Worm (Caenorhabditis elegans) whole organism, L3 larva: ENCODE measurements around the gene Y39B6A.33.

Source experiments
- R02D3.7 ChIP-seq: fragments of 150-350 bp; optimal IDR thresholded peaks from 2 replicates; lab custom pipeline; 2014; ENCODE audit warnings: missing biosample characterization, missing genetic modification characterization
- ZK546.5 ChIP-seq: sonication (generic microtip); optimal IDR thresholded peaks from 2 replicates; lab custom pipeline; 2017; ENCODE audit warnings: missing biosample characterization, missing genetic modification characterization
- aly-2 ChIP-seq: fragments of 150-350 bp; optimal IDR thresholded peaks from 2 replicates; lab custom pipeline; 2014; ENCODE audit warnings: missing biosample characterization, missing genetic modification characterization
- ama-1 ChIP-seq: fragments of 150-350 bp; optimal IDR thresholded peaks from 2 replicates; lab custom pipeline; 2018
- ceh-16 ChIP-seq: sonication (generic microtip); optimal IDR thresholded peaks from 2 replicates; lab custom pipeline; 2017; ENCODE audit warnings: missing biosample characterization, missing genetic modification characterization
- ceh-28 ChIP-seq: fragments of 150-350 bp; optimal IDR thresholded peaks from 2 replicates; lab custom pipeline; 2014; ENCODE audit warnings: missing biosample characterization, missing genetic modification reagents, missing genetic modification characterization
- ceh-82 ChIP-seq: fragments of 150-350 bp; optimal IDR thresholded peaks from 2 replicates; lab custom pipeline; 2014; ENCODE audit warnings: missing biosample characterization, missing genetic modification characterization
- ceh-9 ChIP-seq: sonication (generic microtip); optimal IDR thresholded peaks from 2 replicates; lab custom pipeline; 2018; ENCODE audit warnings: missing biosample characterization, missing genetic modification characterization
- daf-12 ChIP-seq: fragments of 150-350 bp; optimal IDR thresholded peaks from 2 replicates; lab custom pipeline; 2014; ENCODE audit warnings: missing biosample characterization, missing genetic modification reagents, missing genetic modification characterization
- egl-5 ChIP-seq: fragments of 150-350 bp; optimal IDR thresholded peaks from 2 replicates; lab custom pipeline; 2017; ENCODE audit warnings: missing biosample characterization, missing genetic modification reagents, missing genetic modification characterization, inconsistent platforms
- elt-1 ChIP-seq: fragments of 150-350 bp; optimal IDR thresholded peaks from 2 replicates; lab custom pipeline; 2014; ENCODE audit warnings: missing biosample characterization, missing genetic modification characterization
- elt-2 ChIP-seq: sonication (generic microtip); optimal IDR thresholded peaks from 2 replicates; lab custom pipeline; 2016; ENCODE audit warnings: missing genetic modification reagents, mild to moderate bottlenecking, missing genetic modification characterization, missing compliant biosample characterization
- elt-3 ChIP-seq, 3 experiments: fragments of 150-350 bp in 1 of 3; sonication (generic microtip) in 2 of 3; optimal IDR thresholded peaks; 2 replicates in 2 of 3; 4 replicates in 1 of 3; lab custom pipeline; 2014 to 2017; ENCODE audit warnings: missing biosample characterization in 3 of 3, missing genetic modification characterization in 3 of 3
- eor-1 ChIP-seq, 2 experiments: fragments of 150-350 bp; optimal IDR thresholded peaks; 2 replicates each; lab custom pipeline; 2014 to 2018; ENCODE audit warnings: missing biosample characterization in 2 of 2, missing genetic modification characterization in 2 of 2
- fkh-2 ChIP-seq: fragments of 150-350 bp; optimal IDR thresholded peaks from 2 replicates; lab custom pipeline; 2014; ENCODE audit warnings: missing biosample characterization, missing genetic modification reagents, missing genetic modification characterization
- hmg-11 ChIP-seq: sonication (generic microtip); optimal IDR thresholded peaks from 2 replicates; lab custom pipeline; 2016; ENCODE audit warnings: missing genetic modification characterization, missing compliant biosample characterization
- jun-1 ChIP-seq: fragments of 150-350 bp; optimal IDR thresholded peaks from 2 replicates; lab custom pipeline; 2014; ENCODE audit warnings: missing biosample characterization, missing genetic modification reagents, missing genetic modification characterization
- lin-15B ChIP-seq: fragments of 150-350 bp; optimal IDR thresholded peaks from 2 replicates; lab custom pipeline; 2014; ENCODE audit warnings: missing biosample characterization, missing genetic modification characterization
- lin-39 ChIP-seq: fragments of 150-350 bp; optimal IDR thresholded peaks from 2 replicates; lab custom pipeline; 2018; ENCODE audit warnings: missing biosample characterization, missing genetic modification reagents, missing genetic modification characterization
- nfya-1 ChIP-seq: sonication (generic microtip); optimal IDR thresholded peaks from 2 replicates; lab custom pipeline; 2017; ENCODE audit warnings: missing genetic modification characterization, mild to moderate bottlenecking, missing compliant biosample characterization, antibody characterized with exemption, moderate library complexity; ENCODE audit not compliant: insufficient read depth
- nhr-11 ChIP-seq: fragments of 150-350 bp; optimal IDR thresholded peaks from 2 replicates; lab custom pipeline; 2014; ENCODE audit warnings: missing biosample characterization, missing genetic modification characterization
- nhr-12 ChIP-seq: fragments of 150-350 bp; optimal IDR thresholded peaks from 2 replicates; lab custom pipeline; 2014; ENCODE audit warnings: missing biosample characterization, missing genetic modification characterization
- nhr-23 ChIP-seq: fragments of 150-350 bp; optimal IDR thresholded peaks from 2 replicates; lab custom pipeline; 2014; ENCODE audit warnings: missing biosample characterization, missing genetic modification reagents, missing genetic modification characterization
- nhr-25 ChIP-seq: sonication (generic microtip); optimal IDR thresholded peaks from 2 replicates; lab custom pipeline; 2017; ENCODE audit warnings: missing biosample characterization, missing genetic modification characterization
- nhr-28 ChIP-seq: fragments of 150-350 bp; optimal IDR thresholded peaks from 2 replicates; lab custom pipeline; 2014; ENCODE audit warnings: missing biosample characterization, missing genetic modification characterization
- nhr-43 ChIP-seq: sonication (generic microtip); optimal IDR thresholded peaks from 2 replicates; lab custom pipeline; 2016; ENCODE audit warnings: mild to moderate bottlenecking, missing genetic modification characterization, missing compliant biosample characterization; ENCODE audit not compliant: poor library complexity, severe bottlenecking
- nhr-67 ChIP-seq: fragments of 150-350 bp; optimal IDR thresholded peaks from 2 replicates; lab custom pipeline; 2014; ENCODE audit warnings: missing biosample characterization, missing genetic modification characterization
- nhr-76 ChIP-seq: fragments of 150-350 bp; sonication (generic microtip); optimal IDR thresholded peaks from 5 replicates; lab custom pipeline; 2014; ENCODE audit warnings: missing biosample characterization, missing genetic modification characterization
- nhr-77 ChIP-seq: fragments of 150-350 bp; optimal IDR thresholded peaks from 2 replicates; lab custom pipeline; 2014; ENCODE audit warnings: missing biosample characterization, missing genetic modification characterization
- pha-4 ChIP-seq: fragments of 150-350 bp; optimal IDR thresholded peaks from 2 replicates; lab custom pipeline; 2014; ENCODE audit warnings: missing biosample characterization, missing genetic modification reagents, missing genetic modification characterization
- pqm-1 ChIP-seq: fragments of 150-350 bp; optimal IDR thresholded peaks from 2 replicates; lab custom pipeline; 2017; ENCODE audit warnings: missing biosample characterization, missing genetic modification characterization, inconsistent platforms
- sea-2 ChIP-seq: fragments of 150-350 bp; sonication (generic microtip); optimal IDR thresholded peaks from 4 replicates; lab custom pipeline; 2014; ENCODE audit warnings: missing biosample characterization, missing genetic modification reagents, missing genetic modification characterization
- snpc-4 ChIP-seq: fragments of 150-350 bp; optimal IDR thresholded peaks from 2 replicates; lab custom pipeline; 2014; ENCODE audit warnings: missing biosample characterization, missing genetic modification characterization
- tbx-2 ChIP-seq: sonication (generic microtip); optimal IDR thresholded peaks from 2 replicates; lab custom pipeline; 2016; ENCODE audit warnings: mild to moderate bottlenecking, missing genetic modification characterization, missing compliant biosample characterization
- unc-39 ChIP-seq: sonication (generic microtip); optimal IDR thresholded peaks from 4 replicates; lab custom pipeline; 2017; ENCODE audit warnings: missing biosample characterization, missing genetic modification characterization
- ztf-11 ChIP-seq: fragments of 150-350 bp; optimal IDR thresholded peaks from 2 replicates; lab custom pipeline; 2014; ENCODE audit warnings: missing biosample characterization, missing genetic modification characterization
- ztf-4 ChIP-seq: fragments of 150-350 bp; optimal IDR thresholded peaks from 2 replicates; lab custom pipeline; 2014; ENCODE audit warnings: missing biosample characterization, missing genetic modification characterization

Gene Y39B6A.33

ce11 chrV:18967479-18968056 lies 34.2 kb upstream of the Y39B6A.33 start, which contains the start of gene Y39B6A.43 (continued):
- TF ChIP-seq lin-39 (tag; lab: Kevin White, UChicago) (peak; percentile 87), ceh-16 (tag; lab: Kevin White, UChicago) (no peak), nhr-11 (peak; percentile 65), nhr-28 (tag; lab: Kevin White, UChicago) (peak; percentile 26), pha-4 (peak; percentile 100), nhr-12 (no peak), nhr-23 (peak; percentile 97), jun-1 (tag; lab: Kevin White, UChicago) (peak; percentile 95), nhr-67 (tag; lab: Kevin White, UChicago) (peak; percentile 41), ceh-28 (peak; percentile 95), pqm-1 (tag; lab: Kevin White, UChicago) (peak; percentile 66), nhr-77 (tag; lab: Kevin White, UChicago) (peak; percentile 86), nfya-1 (tag; lab: Kevin White, UChicago) (peak; percentile 92), ceh-9 (tag; lab: Kevin White, UChicago) (no peak), nhr-25 (tag; lab: Kevin White, UChicago) (peak; percentile 88)

ce11 chrV:18969590-18970105 lies 32.1 kb upstream of the Y39B6A.33 start, which contains the start of gene Y39B6A.42:
Gene Y39B6A.42 (minus strand): TSS chrV:18969640.
- TF ChIP-seq ama-1 (no peak), ZK546.5 (tag; lab: Kevin White, UChicago) (no peak), lin-39 (tag; lab: Kevin White, UChicago) (no peak), nfya-1 (tag; lab: Kevin White, UChicago) (no peak), R02D3.7 (tag; lab: Kevin White, UChicago) (no peak), ceh-28 (no peak)
- TF ChIP-seq, all 47 proteins: peak for 0

ce11 chrV:18976539-18976938 lies 25.2 kb upstream of the Y39B6A.33 start:
- TF ChIP-seq pha-4, result peak; percentile 21
- no peak for TF ChIP-seq fkh-2
- no peak for TF ChIP-seq ceh-9 (tag; lab: Kevin White, UChicago)
- peak; percentile 57 for TF ChIP-seq elt-2 (tag; lab: Kevin White, UChicago)
- peak; percentile 10 for TF ChIP-seq pqm-1 (tag; lab: Kevin White, UChicago)
- TF ChIP-seq, all 47 proteins: peak for 3

ce11 chrV:18977876-18978275 lies 23.9 kb upstream of the Y39B6A.33 start, which contains the start of gene Y39B6A.41:
Gene Y39B6A.41 (minus strand): TSS chrV:18977976.
- TF ChIP-seq lin-15B (tag; lab: Kevin White, UChicago) (no peak), unc-39 (tag; lab: Kevin White, UChicago) (no peak), aly-2 (tag; lab: Kevin White, UChicago) (no peak), hmg-11 (tag; lab: Kevin White, UChicago) (no peak), nhr-77 (tag; lab: Kevin White, UChicago) (no peak), nhr-28 (tag; lab: Kevin White, UChicago) (no peak), lin-39 (tag; lab: Kevin White, UChicago) (no peak), ceh-28 (no peak), ztf-4 (tag; lab: Kevin White, UChicago) (no peak), ceh-9 (tag; lab: Kevin White, UChicago) (no peak), eor-1 (tag; optimal IDR thresholded peaks at IDR 0.05; lab: Kevin White, UChicago) (no peak), pqm-1 (tag; lab: Kevin White, UChicago) (no peak), nhr-11 (no peak), ceh-16 (tag; lab: Kevin White, UChicago) (no peak), nhr-25 (tag; lab: Kevin White, UChicago) (no peak), pha-4 (no peak), nhr-76 (no peak)

- no peak for TF ChIP-seq nhr-11
- peak; percentile 24 for TF ChIP-seq pqm-1 (tag; lab: Kevin White, UChicago)
- TF ChIP-seq lin-15B (tag; lab: Kevin White, UChicago), result no peak
- TF ChIP-seq pha-4, result peak; percentile 35
- TF ChIP-seq sea-2 (GFP tag; lab: Kevin White, UChicago), result no peak
- peak; percentile 75 for TF ChIP-seq elt-2 (tag; lab: Kevin White, UChicago)
- no peak for TF ChIP-seq elt-1 (tag; lab: Kevin White, UChicago)
Measured at ce11 chrV:18978301-18978700, 23.5 kb upstream of the Y39B6A.33 start.

DNA sequence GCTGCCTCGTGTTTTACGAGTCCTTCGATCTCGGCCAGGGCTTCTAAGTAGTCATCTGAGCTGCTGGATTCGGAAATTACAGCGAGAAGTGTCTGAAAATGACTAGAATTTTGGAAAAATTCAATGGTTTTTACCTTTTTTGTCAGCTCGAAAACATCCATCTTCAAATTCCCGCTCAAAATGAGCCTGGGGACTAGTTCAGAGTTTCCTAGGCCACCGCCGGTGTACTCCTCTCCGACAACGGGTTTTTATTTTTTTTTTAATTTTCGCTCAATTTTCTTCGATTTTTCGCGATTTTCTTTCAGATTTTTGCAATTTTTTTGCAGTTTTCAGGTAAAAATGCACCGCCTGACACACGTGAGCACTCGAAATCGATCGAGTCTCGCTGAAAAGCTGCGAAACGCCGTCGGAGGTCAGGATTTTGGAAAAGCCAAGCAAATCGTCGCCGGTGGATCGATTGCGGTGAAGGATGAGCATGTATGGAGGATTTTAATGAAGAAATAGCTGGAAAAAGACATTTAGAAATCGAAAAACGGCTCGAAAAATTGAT lies 20.7 kb upstream of the Y39B6A.33 start, which contains the start of the genes mrps-35 and sws-1:
Gene mrps-35 (plus strand): TSS at position 327 of the 550 bp plus-strand sequence.
Gene sws-1 (minus strand): TSS at position 500 of the 550 bp plus-strand sequence.
- TF ChIP-seq ztf-11 (tag; lab: Kevin White, UChicago) (no peak), snpc-4 (tag; lab: Kevin White, UChicago) (peak; percentile 31), ceh-16 (tag; lab: Kevin White, UChicago) (no peak), lin-15B (tag; lab: Kevin White, UChicago) (peak; percentile 58), nhr-76 (no peak), pha-4 (peak; percentile 72), nhr-77 (tag; lab: Kevin White, UChicago) (no peak), elt-3 (tag; optimal IDR thresholded peaks at IDR 0.05; lab: Kevin White, UChicago) (no peak), sea-2 (GFP tag; lab: Kevin White, UChicago) (no peak), ama-1 (no peak), fkh-2 (no peak), nhr-43 (tag; lab: Kevin White, UChicago) (peak; percentile 74), egl-5 (tag; lab: Kevin White, UChicago) (no peak), daf-12 (tag; lab: Kevin White, UChicago) (no peak), R02D3.7 (tag; lab: Kevin White, UChicago) (no peak), ztf-4 (tag; lab: Kevin White, UChicago) (no peak), eor-1 (tag; optimal IDR thresholded peaks at IDR 0.05; lab: Kevin White, UChicago) (peak in 1 of 2 experiments; percentile 43), nhr-23 (peak; percentile 76), nhr-67 (tag; lab: Kevin White, UChicago) (no peak), tbx-2 (no peak), ceh-82 (tag; lab: Kevin White, UChicago) (no peak)
